Worm (Caenorhabditis elegans) whole organism, L2 larva: ENCODE measurements around the gene cest-17.

ENCODE experiments used
- C34F6.9 ChIP-seq: fragments of 150-350 bp; optimal IDR thresholded peaks from 2 replicates; lab custom pipeline; 2014; ENCODE audit warnings: missing biosample characterization, missing genetic modification characterization
- F13H6.1 ChIP-seq: sonication (generic microtip); optimal IDR thresholded peaks from 2 replicates; lab custom pipeline; 2016; ENCODE audit warnings: missing genetic modification characterization, missing compliant biosample characterization
- R02D3.7 ChIP-seq: fragments of 150-350 bp; optimal IDR thresholded peaks from 2 replicates; lab custom pipeline; 2014; ENCODE audit warnings: missing biosample characterization, missing genetic modification characterization
- ZK546.5 ChIP-seq: sonication (generic microtip); optimal IDR thresholded peaks from 2 replicates; lab custom pipeline; 2017; ENCODE audit warnings: missing biosample characterization, missing genetic modification characterization
- ama-1 ChIP-seq: fragments of 150-350 bp; optimal IDR thresholded peaks from 2 replicates; lab custom pipeline; 2018; ENCODE audit warnings: inconsistent platforms
- blmp-1 ChIP-seq: sonication (generic microtip); optimal IDR thresholded peaks from 2 replicates; lab custom pipeline; 2017; ENCODE audit warnings: missing genetic modification characterization, mild to moderate bottlenecking, missing compliant biosample characterization, antibody characterized with exemption, moderate library complexity; ENCODE audit not compliant: insufficient read depth
- ceh-16 ChIP-seq: fragments of 150-350 bp; optimal IDR thresholded peaks from 2 replicates; lab custom pipeline; 2014; ENCODE audit warnings: missing biosample characterization, missing genetic modification characterization
- ceh-82 ChIP-seq: fragments of 150-350 bp; optimal IDR thresholded peaks from 2 replicates; lab custom pipeline; 2014; ENCODE audit warnings: missing biosample characterization, missing genetic modification characterization
- crh-2 ChIP-seq: sonication (generic microtip); optimal IDR thresholded peaks from 2 replicates; lab custom pipeline; 2017; ENCODE audit warnings: missing biosample characterization, missing genetic modification characterization
- egl-27 ChIP-seq: sonication (generic microtip); optimal IDR thresholded peaks from 3 replicates; lab custom pipeline; 2017; ENCODE audit warnings: missing biosample characterization, missing genetic modification reagents, missing genetic modification characterization
- elt-1 ChIP-seq: fragments of 150-350 bp; optimal IDR thresholded peaks from 2 replicates; lab custom pipeline; 2014; ENCODE audit warnings: missing biosample characterization, missing genetic modification characterization
- elt-3 ChIP-seq: sonication (generic microtip); optimal IDR thresholded peaks from 2 replicates; lab custom pipeline; 2017; ENCODE audit warnings: missing biosample characterization, missing genetic modification characterization
- fos-1 ChIP-seq: fragments of 150-350 bp; optimal IDR thresholded peaks from 2 replicates; lab custom pipeline; 2014; ENCODE audit warnings: missing biosample characterization, missing genetic modification characterization
- gmeb-1 ChIP-seq: fragments of 150-350 bp; optimal IDR thresholded peaks from 2 replicates; lab custom pipeline; 2014; ENCODE audit warnings: missing biosample characterization, missing genetic modification characterization
- lin-11 ChIP-seq: fragments of 150-350 bp; sonication (generic microtip); optimal IDR thresholded peaks from 2 replicates; lab custom pipeline; 2014; ENCODE audit warnings: missing biosample characterization, missing genetic modification characterization, inconsistent platforms, mixed read lengths
- lin-13 ChIP-seq: fragments of 150-350 bp; optimal IDR thresholded peaks from 2 replicates; lab custom pipeline; 2014; ENCODE audit warnings: missing biosample characterization, missing genetic modification reagents, missing genetic modification characterization
- lin-39 ChIP-seq: fragments of 150-350 bp; optimal IDR thresholded peaks from 2 replicates; lab custom pipeline; 2014; ENCODE audit warnings: missing biosample characterization, missing genetic modification reagents, missing genetic modification characterization
- lsy-2 ChIP-seq, 2 experiments: fragments of 150-350 bp in 1 of 2; sonication (generic microtip) in 1 of 2; optimal IDR thresholded peaks; 2 replicates each; lab custom pipeline; 2014 to 2017; ENCODE audit warnings: missing biosample characterization in 2 of 2, missing genetic modification characterization in 2 of 2
- mab-5 ChIP-seq: fragments of 150-350 bp; optimal IDR thresholded peaks from 2 replicates; lab custom pipeline; 2014; ENCODE audit warnings: missing biosample characterization, missing genetic modification characterization
- mbf-1 ChIP-seq: sonication (generic microtip); optimal IDR thresholded peaks from 2 replicates; lab custom pipeline; 2017; ENCODE audit warnings: missing biosample characterization, missing genetic modification characterization
- mdl-1 ChIP-seq, 2 experiments: fragments of 150-350 bp in 1 of 2; sonication (generic microtip) in 1 of 2; optimal IDR thresholded peaks; 2 replicates each; lab custom pipeline; 2017; ENCODE audit warnings: missing biosample characterization in 2 of 2, missing genetic modification characterization in 2 of 2
- nhr-12 ChIP-seq: fragments of 150-350 bp; optimal IDR thresholded peaks from 2 replicates; lab custom pipeline; 2014; ENCODE audit warnings: missing biosample characterization, missing genetic modification characterization
- nhr-129 ChIP-seq: fragments of 150-350 bp; optimal IDR thresholded peaks from 2 replicates; lab custom pipeline; 2014; ENCODE audit warnings: missing biosample characterization, missing genetic modification characterization
- nhr-21 ChIP-seq: fragments of 150-350 bp; optimal IDR thresholded peaks from 2 replicates; lab custom pipeline; 2014; ENCODE audit warnings: missing biosample characterization, missing genetic modification characterization
- nhr-23 ChIP-seq: fragments of 150-350 bp; optimal IDR thresholded peaks from 2 replicates; lab custom pipeline; 2014; ENCODE audit warnings: missing biosample characterization, missing genetic modification reagents, missing genetic modification characterization
- nhr-237 ChIP-seq: fragments of 150-350 bp; optimal IDR thresholded peaks from 2 replicates; lab custom pipeline; 2014; ENCODE audit warnings: missing biosample characterization, missing genetic modification characterization
- nhr-77 ChIP-seq: fragments of 150-350 bp; optimal IDR thresholded peaks from 2 replicates; lab custom pipeline; 2014; ENCODE audit warnings: missing biosample characterization, missing genetic modification characterization
- peb-1 ChIP-seq: fragments of 150-350 bp; optimal IDR thresholded peaks from 2 replicates; lab custom pipeline; 2014; ENCODE audit warnings: missing biosample characterization, missing genetic modification characterization
- sem-4 ChIP-seq: fragments of 150-350 bp; optimal IDR thresholded peaks from 2 replicates; lab custom pipeline; 2014; ENCODE audit warnings: missing biosample characterization, missing genetic modification reagents, missing genetic modification characterization
- sma-3 ChIP-seq: sonication (generic microtip); optimal IDR thresholded peaks from 2 replicates; lab custom pipeline; 2016; ENCODE audit warnings: missing genetic modification reagents, missing genetic modification characterization, missing compliant biosample characterization
- sma-9 ChIP-seq, 2 experiments: fragments of 150-350 bp in 1 of 2; sonication (generic microtip) in 1 of 2; optimal IDR thresholded peaks; 2 replicates each; lab custom pipeline; 2014 to 2016; ENCODE audit warnings: missing genetic modification characterization in 2 of 2, mild to moderate bottlenecking in 1 of 2, missing biosample characterization in 1 of 2, missing compliant biosample characterization in 1 of 2, missing genetic modification reagents in 1 of 2, moderate library complexity in 1 of 2
- snpc-4 ChIP-seq: fragments of 150-350 bp; optimal IDR thresholded peaks from 2 replicates; lab custom pipeline; 2014; ENCODE audit warnings: missing biosample characterization, missing genetic modification characterization
- unc-55 ChIP-seq: fragments of 150-350 bp; sonication (generic microtip); optimal IDR thresholded peaks from 3 replicates; lab custom pipeline; 2014; ENCODE audit warnings: missing biosample characterization, missing genetic modification reagents, missing genetic modification characterization
- unc-62 ChIP-seq: fragments of 150-350 bp; optimal IDR thresholded peaks from 2 replicates; lab custom pipeline; 2014; ENCODE audit warnings: missing biosample characterization, missing genetic modification reagents, missing genetic modification characterization
- ztf-1 ChIP-seq: fragments of 200-800 bp; sonication (Bioruptor generic); conservative IDR thresholded peaks from 2 replicates; pipeline ENCODE4 v1.3.6; 2022; ENCODE audit warnings: missing genetic modification characterization, missing compliant biosample characterization
- ztf-4 ChIP-seq: fragments of 150-350 bp; optimal IDR thresholded peaks from 2 replicates; lab custom pipeline; 2014; ENCODE audit warnings: missing biosample characterization, missing genetic modification characterization

The cest-17 gene

DNA sequence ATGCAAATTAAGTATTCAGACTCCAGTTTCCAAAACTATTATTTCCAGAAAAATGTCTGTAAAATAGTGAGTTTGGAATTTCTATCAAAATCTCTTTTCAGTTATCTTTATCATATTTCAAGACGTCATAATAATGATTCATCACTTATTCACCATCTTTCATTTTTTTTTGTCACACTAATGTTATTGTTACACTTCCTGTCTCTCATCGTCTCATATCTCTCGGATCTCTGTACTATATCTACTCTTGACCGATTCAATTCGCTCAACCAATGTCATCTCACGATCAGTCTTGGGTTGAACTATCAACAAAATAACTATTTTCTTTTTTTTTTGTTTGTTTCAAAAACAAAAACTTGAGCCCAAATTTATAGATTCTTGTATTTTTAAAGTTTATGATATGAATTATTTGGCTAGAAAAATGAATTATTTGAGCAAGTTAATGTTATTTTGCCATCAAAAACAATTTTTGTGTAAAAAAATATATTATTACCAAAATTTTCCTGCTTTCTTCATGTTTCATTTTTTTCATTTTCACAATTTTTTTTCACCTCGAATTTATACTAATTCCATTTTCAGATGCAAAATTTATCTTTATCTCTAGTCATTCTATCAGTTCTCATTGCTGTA is 1.8 kb upstream of the cest-17 start, which contains the start of gene cri-2 (continued):
- TF ChIP-seq ceh-16 (tag; lab: Kevin White, UChicago) (no peak), ztf-4 (tag; lab: Kevin White, UChicago) (no peak), peb-1 (tag; lab: Kevin White, UChicago) (no peak), nhr-12 (tag; lab: Kevin White, UChicago) (no peak)

DNA sequence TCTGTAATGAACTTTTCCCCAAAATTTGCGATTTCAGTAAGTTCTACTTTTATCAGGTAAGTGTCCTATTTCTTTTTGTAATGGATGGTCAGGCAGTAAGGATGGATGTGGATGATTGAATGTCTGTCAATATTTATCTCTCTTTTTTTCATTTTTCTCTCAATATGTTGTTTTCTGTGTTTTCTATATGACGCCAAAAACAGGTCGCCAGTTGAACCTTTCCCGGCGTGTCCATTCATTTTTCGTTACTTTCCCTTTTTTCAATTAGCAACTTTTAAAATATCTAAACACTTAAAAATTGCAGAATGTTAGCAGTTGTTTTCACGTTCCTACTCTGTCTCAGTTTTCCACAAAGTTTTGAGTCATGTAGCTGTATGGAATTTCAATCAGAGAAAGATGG is 3.8 kb downstream of the cest-17 start, which contains the start of gene timp-1:
timp-1 (plus strand) TSS at position 305 of the 400 bp plus-strand sequence.
- TF ChIP-seq mbf-1 (tag; lab: Kevin White, UChicago) (no peak), blmp-1 (tag; lab: Kevin White, UChicago) (peak; percentile 66)
- TF ChIP-seq, all 48 proteins: peak for 1

ce11 chrV:8210527-8210926 is 7.4 kb downstream of the cest-17 start:
- TF ChIP-seq egl-27 (tag; lab: Kevin White, UChicago) = no peak
- peak; percentile 17 for TF ChIP-seq mab-5 (tag; lab: Kevin White, UChicago)

- peak; percentile 21 for TF ChIP-seq C34F6.9
- TF ChIP-seq nhr-21 (tag; lab: Kevin White, UChicago) = peak; percentile 1
- TF ChIP-seq lsy-2 (tag; optimal IDR thresholded peaks at IDR 0.05; lab: Kevin White, UChicago) = peak in 1 of 2 experiments; percentile 28
- TF ChIP-seq sma-9 (GFP tag; optimal IDR thresholded peaks at IDR 0.05; lab: Kevin White, UChicago) = peak; percentile 44
- no peak for TF ChIP-seq sma-9 (tag; optimal IDR thresholded peaks at IDR 0.05; lab: Kevin White, UChicago)
- TF ChIP-seq crh-2 (tag; lab: Kevin White, UChicago) = peak; percentile 7
- no peak for TF ChIP-seq nhr-129
- TF ChIP-seq mbf-1 (tag; lab: Kevin White, UChicago) = no peak
Measured at ce11 chrV:8211993-8212392, 8.9 kb downstream of the cest-17 start.

DNA sequence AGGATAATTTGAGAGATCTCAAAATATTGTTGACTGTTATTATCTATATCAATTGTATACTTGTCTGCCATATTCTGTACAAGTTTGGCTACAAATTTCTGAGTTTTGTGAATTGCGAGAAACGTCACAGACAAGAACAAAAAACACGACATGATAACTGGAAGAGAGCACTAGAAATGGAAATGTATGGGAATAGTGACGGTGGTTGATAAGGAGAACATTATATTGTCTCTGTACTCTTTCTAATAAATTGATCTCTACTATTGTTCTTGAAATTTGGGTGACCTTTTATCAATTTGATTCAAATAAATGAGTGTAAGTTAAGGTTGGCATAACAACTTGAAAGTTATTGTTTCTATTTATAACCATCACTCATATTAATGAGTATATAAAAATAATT is 9.7 kb downstream of the cest-17 start:
- no peak for TF ChIP-seq ztf-4 (tag; lab: Kevin White, UChicago)
- TF ChIP-seq fos-1 (tag; lab: Kevin White, UChicago) = peak; percentile 68
- TF ChIP-seq gmeb-1 = peak; percentile 8
- TF ChIP-seq sma-9 (GFP tag; optimal IDR thresholded peaks at IDR 0.05; lab: Kevin White, UChicago) = peak; percentile 25
- TF ChIP-seq sma-9 (tag; optimal IDR thresholded peaks at IDR 0.05; lab: Kevin White, UChicago) = no peak

- TF ChIP-seq elt-3 (tag; lab: Kevin White, UChicago) (no peak), R02D3.7 (tag; lab: Kevin White, UChicago) (no peak), mdl-1 (tag; optimal IDR thresholded peaks at IDR 0.05; lab: Kevin White, UChicago) (no peak), sma-3 (GFP tag; lab: Kevin White, UChicago) (no peak), nhr-129 (no peak)
Measured at ce11 chrV:8213868-8214267, 10.7 kb downstream of the cest-17 start, which contains the start of gene K07C11.7. Gene K07C11.7 (minus strand): TSS chrV:8213968.

DNA sequence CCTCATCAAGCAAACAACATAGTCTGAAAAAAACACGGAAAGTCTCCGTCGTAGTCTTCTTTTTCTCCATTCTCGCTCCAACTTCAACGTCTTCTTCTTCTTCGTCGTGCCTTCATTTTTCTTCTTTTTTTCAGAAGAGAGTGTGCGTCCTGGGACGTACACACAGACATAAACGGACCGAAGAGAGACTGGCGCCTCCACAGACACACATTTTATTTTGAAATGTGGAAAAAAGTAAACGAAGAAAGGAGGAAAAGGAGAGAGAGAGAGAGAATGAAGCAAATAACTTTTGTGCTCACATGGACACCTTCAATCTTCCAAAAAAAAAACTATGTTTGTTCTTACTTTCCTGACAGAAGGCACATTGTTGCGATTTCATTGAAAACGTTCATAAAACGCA is 12.0 kb downstream of the cest-17 start:
- TF ChIP-seq ama-1 (lab: Kevin White, UChicago) (peak; percentile 5), C34F6.9 (peak; percentile 20), unc-55 (GFP tag; lab: Kevin White, UChicago) (peak; percentile 68), F13H6.1 (tag; lab: Kevin White, UChicago) (no peak), ZK546.5 (tag; lab: Kevin White, UChicago) (no peak)

DNA sequence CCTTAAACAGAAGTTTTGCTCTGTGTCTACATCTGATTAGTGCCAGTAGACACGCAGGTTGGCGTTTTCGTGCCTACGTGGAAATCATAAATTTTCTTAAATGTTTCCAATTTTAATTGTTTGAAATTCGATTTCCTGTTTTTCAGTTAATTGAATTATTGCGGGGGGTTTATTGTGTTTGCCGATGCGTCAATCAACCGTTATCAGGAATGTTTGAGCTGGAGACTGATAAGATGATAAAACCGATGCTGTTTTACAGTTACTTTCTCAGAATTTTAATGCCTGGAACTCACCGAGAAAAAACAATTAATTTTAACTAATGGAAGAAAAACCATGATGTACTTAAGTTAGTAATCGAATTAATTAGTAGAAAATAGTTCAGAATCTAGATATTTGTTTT is 14.0 kb downstream of the cest-17 start:
- TF ChIP-seq elt-1 = no peak
- no peak for TF ChIP-seq egl-27 (tag; lab: Kevin White, UChicago)
- no peak for TF ChIP-seq peb-1 (tag; lab: Kevin White, UChicago)
- no peak for TF ChIP-seq lin-39 (tag; lab: Kevin White, UChicago)
- no peak for TF ChIP-seq lin-13 (GFP tag; lab: Kevin White, UChicago)
- no peak for TF ChIP-seq snpc-4 (tag; lab: Kevin White, UChicago)
- TF ChIP-seq ama-1 (lab: Kevin White, UChicago) = no peak
- no peak for TF ChIP-seq nhr-77 (tag; lab: Kevin White, UChicago)
- no peak for TF ChIP-seq nhr-237
- no peak for TF ChIP-seq sma-3 (GFP tag; lab: Kevin White, UChicago)
- no peak for TF ChIP-seq ceh-82 (tag; lab: Kevin White, UChicago)
- no peak for TF ChIP-seq mab-5 (tag; lab: Kevin White, UChicago)
- peak; percentile 71 for TF ChIP-seq fos-1 (tag; lab: Kevin White, UChicago)
- no peak for TF ChIP-seq unc-62 (GFP tag; lab: Kevin White, UChicago)
- peak; percentile 23 for TF ChIP-seq sma-9 (GFP tag; optimal IDR thresholded peaks at IDR 0.05; lab: Kevin White, UChicago)
- TF ChIP-seq sma-9 (tag; optimal IDR thresholded peaks at IDR 0.05; lab: Kevin White, UChicago) = no peak
- TF ChIP-seq crh-2 (tag; lab: Kevin White, UChicago) = peak; percentile 12
- no peak for TF ChIP-seq lin-11 (tag; lab: Kevin White, UChicago)
- TF ChIP-seq nhr-23 (tag; lab: Kevin White, UChicago) = no peak
- no peak for TF ChIP-seq sem-4
- no peak for TF ChIP-seq ztf-1 (GFP tag; lab: Robert Waterston, UW)
- no peak for TF ChIP-seq nhr-129
- no peak for TF ChIP-seq blmp-1 (tag; lab: Kevin White, UChicago)
- no peak for TF ChIP-seq mbf-1 (tag; lab: Kevin White, UChicago)
